Fruit fly (Drosophila melanogaster) whole organism, embryonic: ENCODE measurements around the gene vas.

Experiments used
- Awh ChIP-seq: fragments of 200-800 bp; sonication (Bioruptor generic); IDR thresholded peaks from 2 replicates; pipeline ENCODE4, ENCODE4 v1.3.6; 2022; ENCODE audit warnings: missing biosample characterization, missing genetic modification characterization
- CG10267 ChIP-seq: fragments of 200-800 bp; sonication (Bioruptor generic); optimal IDR thresholded peaks from 2 replicates; lab custom pipeline; 2018; ENCODE audit warnings: missing biosample characterization, mild to moderate bottlenecking, missing genetic modification characterization, moderate library complexity
- CG12219 ChIP-seq: fragments of 200-800 bp; sonication (Bioruptor generic); optimal IDR thresholded peaks from 3 replicates; lab custom pipeline; 2018; ENCODE audit warnings: missing biosample characterization, mild to moderate bottlenecking, missing genetic modification characterization
- CG12659 ChIP-seq: fragments of 200-800 bp; sonication (Bioruptor generic); optimal IDR thresholded peaks from 3 replicates; lab custom pipeline; 2017; ENCODE audit warnings: mild to moderate bottlenecking, missing biosample characterization, missing genetic modification reagents, missing genetic modification characterization
- CG13296 ChIP-seq: fragments of 200-800 bp; sonication (Bioruptor generic); optimal IDR thresholded peaks from 3 replicates; lab custom pipeline; 2018; ENCODE audit warnings: missing biosample characterization, mild to moderate bottlenecking, missing genetic modification characterization
- CG15011 ChIP-seq: fragments of 200-800 bp; sonication (Bioruptor generic); optimal IDR thresholded peaks from 3 replicates; lab custom pipeline; 2018; ENCODE audit warnings: missing biosample characterization, mild to moderate bottlenecking, missing genetic modification characterization
- CG15479 ChIP-seq: fragments of 200-800 bp; sonication (Bioruptor generic); optimal IDR thresholded peaks from 3 replicates; lab custom pipeline; 2019; ENCODE audit warnings: missing biosample characterization, mild to moderate bottlenecking, missing genetic modification characterization, moderate library complexity
- CG1602 ChIP-seq: fragments of 200-800 bp; sonication (Bioruptor generic); optimal IDR thresholded peaks from 3 replicates; lab custom pipeline; 2016; ENCODE audit warnings: missing biosample characterization, missing genetic modification characterization
- CG18599 ChIP-seq: fragments of 200-800 bp; sonication (Bioruptor generic); optimal IDR thresholded peaks from 3 replicates; lab custom pipeline; 2017; ENCODE audit warnings: missing biosample characterization, missing genetic modification characterization, mild to moderate bottlenecking, moderate library complexity, missing genetic modification reagents
- CG2199 ChIP-seq: fragments of 200-800 bp; sonication (Bioruptor generic); IDR thresholded peaks from 3 replicates; pipeline ENCODE4 v1.3.6; 2022; ENCODE audit warnings: missing biosample characterization, missing genetic modification characterization
- CG3163 ChIP-seq: fragments of 200-800 bp; sonication (Bioruptor generic); optimal IDR thresholded peaks from 3 replicates; lab custom pipeline; 2016; ENCODE audit warnings: missing biosample characterization, missing genetic modification characterization
- CG3726 ChIP-seq: fragments of 200-800 bp; sonication (Bioruptor generic); IDR thresholded peaks from 3 replicates; pipeline ENCODE4, ENCODE4 v1.3.6; 2022; ENCODE audit warnings: missing biosample characterization, missing genetic modification characterization
- CG4328 ChIP-seq: fragments of 200-800 bp; sonication (Bioruptor generic); optimal IDR thresholded peaks from 3 replicates; lab custom pipeline; 2017; ENCODE audit warnings: missing biosample characterization, missing genetic modification reagents, missing genetic modification characterization
- CG6689 ChIP-seq: fragments of 200-800 bp; sonication (Bioruptor generic); IDR thresholded peaks from 2 replicates; pipeline ENCODE4 v1.3.6; 2022; ENCODE audit warnings: missing biosample characterization, missing genetic modification characterization
- CG8359 ChIP-seq: fragments of 200-800 bp; sonication (Bioruptor generic); optimal IDR thresholded peaks from 2 replicates; lab custom pipeline; 2017; ENCODE audit warnings: missing biosample characterization, mild to moderate bottlenecking, missing genetic modification characterization, borderline replicate concordance
- CG9727 ChIP-seq: fragments of 200-800 bp; sonication (Bioruptor generic); optimal IDR thresholded peaks from 3 replicates; lab custom pipeline; 2017; ENCODE audit warnings: missing biosample characterization, mild to moderate bottlenecking, missing genetic modification characterization
- CG9876 ChIP-seq: fragments of 200-800 bp; sonication (Bioruptor generic); optimal IDR thresholded peaks from 2 replicates; lab custom pipeline; 2016; ENCODE audit warnings: missing biosample characterization, missing genetic modification characterization
- CrebB ChIP-seq: fragments of 200-800 bp; sonication (Bioruptor generic); optimal IDR thresholded peaks from 3 replicates; lab custom pipeline; 2018; ENCODE audit warnings: missing biosample characterization, mild to moderate bottlenecking, missing genetic modification characterization
- D19B ChIP-seq: fragments of 200-800 bp; sonication (Bioruptor generic); optimal IDR thresholded peaks from 2 replicates; lab custom pipeline; 2017; ENCODE audit warnings: missing biosample characterization, mild to moderate bottlenecking, missing genetic modification characterization
- Dek ChIP-seq: fragments of 200-800 bp; sonication (Bioruptor generic); optimal IDR thresholded peaks from 3 replicates; lab custom pipeline; 2019; ENCODE audit warnings: missing biosample characterization, mild to moderate bottlenecking, missing genetic modification characterization, moderate library complexity
- ERR ChIP-seq: fragments of 200-800 bp; sonication (Bioruptor generic); optimal IDR thresholded peaks from 2 replicates; lab custom pipeline; 2016; ENCODE audit warnings: missing biosample characterization, missing genetic modification characterization
- Gsc ChIP-seq: fragments of 200-800 bp; sonication (Bioruptor generic); IDR thresholded peaks from 2 replicates; pipeline ENCODE4 v1.3.6; 2022; ENCODE audit warnings: missing biosample characterization, missing genetic modification characterization
- HLH54F ChIP-seq: fragments of 200-800 bp; sonication (Bioruptor generic); optimal IDR thresholded peaks from 3 replicates; lab custom pipeline; 2016; ENCODE audit warnings: missing biosample characterization, missing genetic modification characterization
- Meics ChIP-seq: fragments of 200-800 bp; sonication (Bioruptor generic); optimal IDR thresholded peaks from 2 replicates; lab custom pipeline; 2017; ENCODE audit warnings: missing biosample characterization, mild to moderate bottlenecking, missing genetic modification characterization
- Mrtf ChIP-seq: fragments of 200-800 bp; sonication (Bioruptor generic); IDR thresholded peaks from 3 replicates; pipeline ENCODE4 v1.3.6; 2022; ENCODE audit warnings: missing biosample characterization, missing genetic modification characterization
- Oli ChIP-seq: fragments of 200-800 bp; sonication (Bioruptor generic); optimal IDR thresholded peaks from 2 replicates; lab custom pipeline; 2018; ENCODE audit warnings: missing biosample characterization, mild to moderate bottlenecking, missing genetic modification characterization, moderate library complexity
- Rx ChIP-seq: fragments of 200-800 bp; sonication (Bioruptor generic); IDR thresholded peaks from 2 replicates; pipeline ENCODE4 v1.3.6; 2022; ENCODE audit warnings: missing biosample characterization, missing genetic modification characterization
- Six4 ChIP-seq: fragments of 200-800 bp; sonication (Bioruptor generic); optimal IDR thresholded peaks from 2 replicates; lab custom pipeline; 2016; ENCODE audit warnings: missing biosample characterization, missing genetic modification characterization
- Sox100B ChIP-seq: fragments of 200-800 bp; sonication (Bioruptor generic); optimal IDR thresholded peaks from 3 replicates; lab custom pipeline; 2018; ENCODE audit warnings: missing biosample characterization, mild to moderate bottlenecking, missing genetic modification characterization
- Ssrp ChIP-seq: fragments of 200-800 bp; sonication (Bioruptor generic); optimal IDR thresholded peaks from 2 replicates; lab custom pipeline; 2018; ENCODE audit warnings: missing biosample characterization, mild to moderate bottlenecking, missing genetic modification characterization, moderate library complexity
- Xrp1 ChIP-seq: fragments of 200-800 bp; sonication (Bioruptor generic); IDR thresholded peaks from 2 replicates; pipeline ENCODE4 v1.3.6; 2022; ENCODE audit warnings: missing biosample characterization, missing genetic modification characterization
- amos ChIP-seq: fragments of 200-800 bp; sonication (Bioruptor generic); IDR thresholded peaks from 2 replicates; pipeline ENCODE4 v1.3.6; 2022; ENCODE audit warnings: missing biosample characterization, missing genetic modification characterization; ENCODE audit not compliant: partially characterized antibody
- aop ChIP-seq: fragments of 200-800 bp; sonication (Bioruptor generic); IDR thresholded peaks from 2 replicates; pipeline ENCODE4 v1.3.6; 2022; ENCODE audit warnings: missing biosample characterization, missing genetic modification characterization
- bowl ChIP-seq: fragments of 200-800 bp; sonication (Bioruptor generic); IDR thresholded peaks from 2 replicates; pipeline ENCODE4 v1.3.6; 2022; ENCODE audit warnings: missing biosample characterization, missing genetic modification characterization
- chn ChIP-seq: fragments of 200-800 bp; sonication (Bioruptor generic); optimal IDR thresholded peaks from 2 replicates; lab custom pipeline; 2016; ENCODE audit warnings: missing biosample characterization, missing genetic modification characterization
- eve ChIP-seq, 2 experiments: fragments of >200 bp; optimal IDR thresholded peaks; 2 replicates each; lab custom pipeline; 2017; ENCODE audit warnings: missing biosample characterization in 2 of 2, missing genetic modification characterization in 2 of 2
- fd96Cb ChIP-seq: fragments of 200-800 bp; sonication (Bioruptor generic); optimal IDR thresholded peaks from 2 replicates; lab custom pipeline; 2018; ENCODE audit warnings: missing biosample characterization, mild to moderate bottlenecking, missing genetic modification characterization, moderate library complexity
- jumu ChIP-seq: fragments of 200-800 bp; sonication (Bioruptor generic); optimal IDR thresholded peaks from 3 replicates; lab custom pipeline; 2016; ENCODE audit warnings: missing biosample characterization, missing genetic modification characterization
- lab ChIP-seq: fragments of 200-800 bp; sonication (Bioruptor generic); optimal IDR thresholded peaks from 3 replicates; lab custom pipeline; 2017; ENCODE audit warnings: missing biosample characterization, missing genetic modification characterization, mild to moderate bottlenecking, moderate library complexity, missing genetic modification reagents
- lov ChIP-seq, 2 experiments: fragments of 200-800 bp in 1 of 2; fragments of >200 bp in 1 of 2; sonication (Bioruptor generic) in 1 of 2; IDR thresholded peaks in 1 of 2; optimal IDR thresholded peaks in 1 of 2; 2 replicates in 1 of 2; 3 replicates in 1 of 2; pipeline versions ENCODE4 v1.3.6 to Lab custom; 2017 to 2022; ENCODE audit warnings: missing biosample characterization in 1 of 2, missing genetic modification characterization in 1 of 2
- ranshi ChIP-seq: fragments of 200-800 bp; sonication (Bioruptor generic); IDR thresholded peaks from 2 replicates; pipeline ENCODE4 v1.3.6; 2022; ENCODE audit warnings: missing biosample characterization, missing genetic modification characterization
- salm ChIP-seq: fragments of 200-800 bp; sonication (Bioruptor generic); optimal IDR thresholded peaks from 2 replicates; lab custom pipeline; 2018; ENCODE audit warnings: missing biosample characterization, mild to moderate bottlenecking, missing genetic modification characterization
- sd ChIP-seq: fragments of 200-800 bp; sonication (Bioruptor generic); optimal IDR thresholded peaks from 3 replicates; lab custom pipeline; 2018; ENCODE audit warnings: missing biosample characterization, mild to moderate bottlenecking, missing genetic modification characterization, moderate library complexity
- sens ChIP-seq: fragments of 200-800 bp; sonication (Bioruptor generic); peaks from one replicate; lab custom pipeline; 2016; ENCODE audit warnings: missing biosample characterization, missing genetic modification characterization
- sna ChIP-seq: fragments of 200-800 bp; sonication (Bioruptor generic); IDR thresholded peaks from 2 replicates; pipeline ENCODE4 v1.3.6; 2022; ENCODE audit warnings: missing biosample characterization, missing genetic modification characterization; ENCODE audit not compliant: partially characterized antibody
- tgo ChIP-seq: fragments of 200-800 bp; sonication (Bioruptor generic); IDR thresholded peaks from 3 replicates; pipeline ENCODE4 v1.3.6; 2022; ENCODE audit warnings: missing biosample characterization, missing genetic modification characterization
- zfh2 ChIP-seq: fragments of 200-800 bp; sonication (Bioruptor generic); optimal IDR thresholded peaks from 2 replicates; lab custom pipeline; 2016; ENCODE audit warnings: missing biosample characterization, missing genetic modification characterization

vas gene

dm6 chr2L:15052805-15053388 is 8.6 kb upstream of the vas start (continued):
- TF ChIP-seq CG12219 (GFP tag; lab: Kevin White, UChicago) (no peak), D19B (GFP tag; lab: Kevin White, UChicago) (no peak), CG3726 (GFP tag; lab: Robert Waterston, UW) (no peak), ERR (no peak), lab (GFP tag; lab: Kevin White, UChicago) (peak; percentile 10), CG3163 (no peak), CG9727 (GFP tag; lab: Kevin White, UChicago) (no peak), jumu (no peak), Ssrp (tag; lab: Kevin White, UChicago) (no peak), CG10267 (tag; lab: Kevin White, UChicago) (no peak), sens (GFP tag; lab: Kevin White, UChicago) (peak; percentile 76), salm (tag; lab: Kevin White, UChicago) (no peak), HLH54F (GFP tag; lab: Kevin White, UChicago) (no peak), Rx (no peak), CG1602 (no peak), ranshi (GFP tag; lab: Robert Waterston, UW) (no peak), Awh (GFP tag; lab: Robert Waterston, UW) (no peak), CG9876 (no peak), Oli (tag; lab: Kevin White, UChicago) (peak; percentile 11), zfh2 (no peak), aop (GFP tag; lab: Robert Waterston, UW) (no peak), Mrtf (GFP tag; lab: Robert Waterston, UW) (no peak), chn (GFP tag; lab: Kevin White, UChicago) (no peak), fd96Cb (no peak), CG6689 (GFP tag; lab: Robert Waterston, UW) (peak; percentile 36; the same call in 1 of the 2 replicates), CG15011 (no peak), lov (optimal IDR thresholded peaks at IDR 0.05; lab: Kevin White, UChicago) (no peak), lov (GFP tag; IDR thresholded peaks at IDR 0.05; lab: Robert Waterston, UW) (no peak), Sox100B (GFP tag; lab: Kevin White, UChicago) (peak; percentile 32), Dek (no peak), CG18599 (no peak), CG4328 (GFP tag; lab: Kevin White, UChicago) (no peak), bowl (no peak), sna (no peak), CrebB (tag; lab: Kevin White, UChicago) (no peak), Six4 (GFP tag; lab: Kevin White, UChicago) (no peak), tgo (GFP tag; lab: Robert Waterston, UW) (0 out of 3 replicates have a peak, but pooled peaks have one; percentile 35), Meics (GFP tag; lab: Kevin White, UChicago) (peak; percentile 24), CG15479 (GFP tag; lab: Kevin White, UChicago) (no peak), CG8359 (GFP tag; lab: Kevin White, UChicago) (no peak)

DNA sequence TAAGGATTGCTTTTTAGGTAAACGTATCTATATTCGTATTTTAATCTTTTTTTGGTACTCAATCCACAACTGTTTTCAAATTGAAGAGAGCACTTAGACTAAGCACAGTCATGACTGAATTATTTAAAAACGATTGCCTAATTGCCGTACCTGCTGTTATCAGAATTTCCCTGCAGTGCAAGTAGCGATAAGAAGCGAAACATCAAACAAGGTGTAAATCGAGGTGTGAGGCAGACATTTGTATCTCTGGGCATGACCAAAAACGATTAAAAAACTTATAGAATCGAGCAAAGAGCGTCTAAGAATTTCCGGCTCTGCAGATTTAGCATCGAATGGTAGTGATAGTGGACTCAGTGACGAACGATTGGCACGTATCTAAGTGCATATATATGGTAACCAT is 6.4 kb upstream of the vas start:
- peak; percentile 28 for TF ChIP-seq sd
- peak; percentile 55 for TF ChIP-seq sens (GFP tag; lab: Kevin White, UChicago)
- TF ChIP-seq Xrp1 (GFP tag; lab: Robert Waterston, UW), result no peak
- no peak for TF ChIP-seq Gsc (GFP tag; lab: Robert Waterston, UW)
- no peak for TF ChIP-seq CG12659
- no peak for TF ChIP-seq amos (GFP tag; lab: Robert Waterston, UW)
- TF ChIP-seq eve (GFP tag; optimal IDR thresholded peaks at IDR 0.05; lab: Kevin White, UChicago), result no peak
- TF ChIP-seq CG13296 (GFP tag; lab: Kevin White, UChicago), result no peak
- TF ChIP-seq CG2199 (GFP tag; lab: Robert Waterston, UW), result peak; percentile 55; the same call in 1 of the 3 replicates
